Worm (Caenorhabditis elegans): Measurements from ENCODE around the gene F25E2.3.

Gene F25E2.3

ce11 chrX:815929-816328 lies 3.0 kb upstream of the F25E2.3 start, which contains the start of gene ifd-2 (continued):
- no peak for TF ChIP-seq T26A8.4 (GFP tag; IDR thresholded peaks at IDR 0.05)
- TF ChIP-seq T20F7.1 (GFP tag; optimal IDR thresholded peaks at IDR 0.05), result no peak

- no peak for TF ChIP-seq zag-1 (tag; optimal IDR thresholded peaks at IDR 0.05)
- peak; percentile 6 for TF ChIP-seq mes-2 (tag; optimal IDR thresholded peaks at IDR 0.05; ENCODE audit: poor library complexity, severe bottlenecking)
- no peak for TF ChIP-seq dmd-8 (GFP tag; IDR thresholded peaks at IDR 0.05)
- peak; percentile 21; the same call in 1 of the 2 replicates for TF ChIP-seq dmd-6 (GFP tag; IDR thresholded peaks at IDR 0.05)
- TF ChIP-seq hlh-11 (tag; optimal IDR thresholded peaks at IDR 0.05), result peak; percentile 2
- TF ChIP-seq zfp-3 (GFP tag; conservative IDR thresholded peaks at IDR 0.05), result no peak
- no peak for TF ChIP-seq mdt-29 (GFP tag; IDR thresholded peaks at IDR 0.05)
- TF ChIP-seq madf-9 (GFP tag; conservative IDR thresholded peaks at IDR 0.05), result no peak
- no peak for TF ChIP-seq snpc-1.2 (GFP tag; IDR thresholded peaks at IDR 0.05)
- TF ChIP-seq dpl-1 (GFP tag; optimal IDR thresholded peaks at IDR 0.05), result no peak
- no peak for TF ChIP-seq egl-43 (GFP tag; IDR thresholded peaks at IDR 0.05)
- TF ChIP-seq tra-1 (GFP tag; IDR thresholded peaks at IDR 0.05), result no peak
- TF ChIP-seq hlh-30 (tag; optimal IDR thresholded peaks at IDR 0.05; ENCODE audit: insufficient read depth), result peak; percentile 10
- TF ChIP-seq daf-19 (GFP tag; conservative IDR thresholded peaks at IDR 0.05), result no peak
- peak in 1 of 2 experiments; percentile 38 for TF ChIP-seq daf-16 (GFP tag; optimal IDR thresholded peaks at IDR 0.05)
- peak; percentile 30 for TF ChIP-seq daf-16 (tag; optimal IDR thresholded peaks at IDR 0.05)
- TF ChIP-seq fos-1 (tag; optimal IDR thresholded peaks at IDR 0.05), result no peak
- no peak for TF ChIP-seq dve-1 (tag; optimal IDR thresholded peaks at IDR 0.05; ENCODE audit: insufficient read depth)
- TF ChIP-seq ama-1 (optimal IDR thresholded peaks at IDR 0.05), result no peak
- TF ChIP-seq sdz-12 (GFP tag; optimal IDR thresholded peaks at IDR 0.05), result no peak
- no peak for TF ChIP-seq nhr-6 (tag; optimal IDR thresholded peaks at IDR 0.05)
- no peak for TF ChIP-seq lin-15B (tag; optimal IDR thresholded peaks at IDR 0.05)
- no peak for TF ChIP-seq nhr-76 (tag; optimal IDR thresholded peaks at IDR 0.05)
- TF ChIP-seq mep-1 (tag; optimal IDR thresholded peaks at IDR 0.05), result no peak
- no peak for TF ChIP-seq php-3 (GFP tag; IDR thresholded peaks at IDR 0.05)
- TF ChIP-seq mxl-2 (GFP tag; conservative IDR thresholded peaks at IDR 0.05), result no peak
- TF ChIP-seq snpc-4 (tag; optimal IDR thresholded peaks at IDR 0.05), result no peak
- TF ChIP-seq nhr-10 (tag; optimal IDR thresholded peaks at IDR 0.05), result no peak
- TF ChIP-seq nhr-28 (tag; optimal IDR thresholded peaks at IDR 0.05), result peak; percentile 3
- no peak for TF ChIP-seq ceh-28 (tag; optimal IDR thresholded peaks at IDR 0.05)
- no peak for TF ChIP-seq madf-5 (GFP tag; IDR thresholded peaks at IDR 0.05)
- TF ChIP-seq spr-3 (GFP tag; optimal IDR thresholded peaks at IDR 0.05), result no peak
- TF ChIP-seq Y48G9A.11 (GFP tag; IDR thresholded peaks at IDR 0.05), result no peak
- TF ChIP-seq nhr-102 (tag; optimal IDR thresholded peaks at IDR 0.05), result no peak
- TF ChIP-seq lin-1 (GFP tag; IDR thresholded peaks at IDR 0.05), result no peak
These were observed 699 bp downstream of the F25E2.3 start for ce11 chrX:812264-812663.

ce11 chrX:810694-811093 lies 2.3 kb downstream of the F25E2.3 start, which contains the start of gene F25E2.2:
Gene F25E2.2 (minus strand): TSS chrX:810794.
- no peak for TF ChIP-seq nhr-11 (tag; optimal IDR thresholded peaks at IDR 0.05)
- TF ChIP-seq F26F4.8 (GFP tag; conservative IDR thresholded peaks at IDR 0.05), result no peak
- TF ChIP-seq dmd-9 (GFP tag; IDR thresholded peaks at IDR 0.05), result no peak
- no peak for TF ChIP-seq daf-19 (GFP tag; conservative IDR thresholded peaks at IDR 0.05)
- TF ChIP-seq dmd-8 (GFP tag; IDR thresholded peaks at IDR 0.05), result no peak
- no peak for TF ChIP-seq lin-15B (tag; optimal IDR thresholded peaks at IDR 0.05)
